Worm (Caenorhabditis elegans): ENCODE data around the gene sqv-7.

- TF ChIP-seq dao-5 (tag; optimal IDR thresholded peaks at IDR 0.05), result no peak
- TF ChIP-seq him-1 (tag; optimal IDR thresholded peaks at IDR 0.05), result no peak
- TF ChIP-seq W03F9.2 (tag; optimal IDR thresholded peaks at IDR 0.05), result no peak
Observed at ce11 chrII:7002956-7003357, 9.5 kb downstream of the sqv-7 start.
